Fruit fly (Drosophila melanogaster): Measurements from ENCODE around the gene Acox3.

dm6 chr2L:6481310-6481738, 33.1 kb upstream of the Acox3 start:
- no peak for TF ChIP-seq CTCF (optimal IDR thresholded peaks at IDR 0.05)
- no peak for TF ChIP-seq CG8478 (optimal IDR thresholded peaks at IDR 0.05)
